Fruit fly (Drosophila melanogaster) whole organism: Measurements from ENCODE around the gene ftz-f1.

Experiments
- CG8478 ChIP-seq: fragments of >200 bp; optimal IDR thresholded peaks from 2 replicates; lab custom pipeline; 2018; ENCODE audit warnings: inconsistent platforms
- Dll ChIP-seq: fragments of >200 bp; optimal IDR thresholded peaks from 2 replicates; lab custom pipeline; 2017
- EcR ChIP-seq, 2 experiments: fragments of >200 bp; optimal IDR thresholded peaks; 2 replicates each; lab custom pipeline; 2017; ENCODE audit warnings: missing biosample characterization in 2 of 2, missing genetic modification characterization in 2 of 2, missing genetic modification reagents in 2 of 2
- pan ChIP-seq: fragments of >200 bp; optimal IDR thresholded peaks from 2 replicates; lab custom pipeline; 2017
- psq ChIP-seq: fragments of >200 bp; optimal IDR thresholded peaks from 2 replicates; lab custom pipeline; 2017
- usp ChIP-seq: fragments of >200 bp; optimal IDR thresholded peaks from 2 replicates; lab custom pipeline; 2017; ENCODE audit warnings: missing biosample characterization, missing genetic modification characterization, mixed read lengths

ftz-f1 gene

dm6 chr3L:18832708-18833107 lies 31.6 kb upstream of the ftz-f1 start:
- no peak for TF ChIP-seq pan
- TF ChIP-seq CG8478 (lab: Kevin White, UChicago) = no peak
- peak in 1 of 2 experiments; percentile 22 for TF ChIP-seq EcR (GFP tag; optimal IDR thresholded peaks at IDR 0.05; lab: Kevin White, UChicago)

DNA sequence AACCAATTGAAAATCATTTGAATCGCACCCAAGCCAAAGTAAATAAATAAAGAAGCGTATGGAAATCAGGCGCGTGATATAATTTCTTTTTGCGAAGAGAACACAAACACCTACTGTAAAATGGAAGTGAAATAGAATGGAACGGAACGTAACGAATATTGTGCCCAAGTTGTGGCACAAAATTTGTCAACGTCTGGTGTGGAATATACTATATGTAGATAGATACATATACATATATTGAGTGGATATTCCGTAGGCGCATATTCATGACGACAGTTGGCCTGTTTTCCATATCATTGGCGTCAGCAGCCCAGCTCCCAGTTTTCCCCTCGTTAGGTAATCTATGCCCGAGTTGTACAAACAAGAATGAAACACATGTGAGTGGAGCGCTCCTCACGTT lies 31.1 kb upstream of the ftz-f1 start:
- TF ChIP-seq EcR (GFP tag; optimal IDR thresholded peaks at IDR 0.05; lab: Kevin White, UChicago) = no peak
- TF ChIP-seq Dll = no peak
- no peak for TF ChIP-seq psq
- no peak for TF ChIP-seq pan
- no peak for TF ChIP-seq CG8478 (lab: Kevin White, UChicago)
- TF ChIP-seq usp (GFP tag; lab: Kevin White, UChicago) = no peak

- TF ChIP-seq pan (no peak), EcR (GFP tag; optimal IDR thresholded peaks at IDR 0.05; lab: Kevin White, UChicago) (no peak), CG8478 (lab: Kevin White, UChicago) (no peak), usp (GFP tag; lab: Kevin White, UChicago) (no peak), psq (no peak), Dll (no peak)
Observed at dm6 chr3L:18828318-18828717, 27.2 kb upstream of the ftz-f1 start.

- TF ChIP-seq EcR (GFP tag; optimal IDR thresholded peaks at IDR 0.05; lab: Kevin White, UChicago) (no peak), Dll (no peak), usp (GFP tag; lab: Kevin White, UChicago) (no peak), pan (no peak), CG8478 (lab: Kevin White, UChicago) (no peak), psq (no peak)
Observed at dm6 chr3L:18825993-18826392, 24.9 kb upstream of the ftz-f1 start.

- TF ChIP-seq usp (GFP tag; lab: Kevin White, UChicago) (no peak), pan (no peak), EcR (GFP tag; optimal IDR thresholded peaks at IDR 0.05; lab: Kevin White, UChicago) (no peak), psq (no peak), CG8478 (lab: Kevin White, UChicago) (no peak), Dll (no peak)
Observed at dm6 chr3L:18824851-18825250, 23.7 kb upstream of the ftz-f1 start.

DNA sequence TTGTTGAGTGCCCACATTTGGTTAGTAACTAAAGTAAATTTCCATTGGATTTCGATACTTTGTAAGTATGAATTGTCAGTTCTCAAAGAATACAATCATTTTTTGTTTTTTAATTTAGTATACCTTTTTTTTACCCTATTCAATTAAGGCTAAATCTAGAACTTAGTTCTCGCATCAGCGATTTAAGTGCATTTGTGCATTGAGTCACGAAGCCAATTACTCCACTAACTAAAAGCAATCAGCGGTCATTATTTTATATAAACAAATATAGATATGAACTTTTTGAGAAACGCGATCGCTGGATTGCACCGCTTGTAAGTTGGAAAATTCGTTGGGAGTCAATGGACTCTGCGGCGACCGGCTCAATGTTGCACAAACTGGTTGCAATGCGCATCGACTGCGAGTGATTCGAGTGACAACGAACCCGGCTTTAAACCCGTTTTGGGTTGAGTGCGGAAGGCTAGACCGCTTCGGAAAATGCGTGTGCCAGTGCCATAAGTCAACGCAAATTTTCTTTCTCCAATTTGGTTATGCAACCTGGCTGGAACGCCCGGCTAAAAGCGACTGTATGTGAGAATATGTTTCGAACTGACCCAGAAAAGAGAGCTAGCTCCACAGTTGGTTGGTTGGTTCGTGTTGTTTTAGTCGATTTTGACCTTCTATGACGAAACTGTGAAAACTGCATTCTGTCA lies 22.9 kb upstream of the ftz-f1 start:
- TF ChIP-seq pan = no peak
- no peak for TF ChIP-seq psq
- no peak for TF ChIP-seq CG8478 (lab: Kevin White, UChicago)
- TF ChIP-seq EcR (GFP tag; optimal IDR thresholded peaks at IDR 0.05; lab: Kevin White, UChicago) = peak; percentile 15 to 85
- no peak for TF ChIP-seq Dll
- TF ChIP-seq usp (GFP tag; lab: Kevin White, UChicago) = no peak

DNA sequence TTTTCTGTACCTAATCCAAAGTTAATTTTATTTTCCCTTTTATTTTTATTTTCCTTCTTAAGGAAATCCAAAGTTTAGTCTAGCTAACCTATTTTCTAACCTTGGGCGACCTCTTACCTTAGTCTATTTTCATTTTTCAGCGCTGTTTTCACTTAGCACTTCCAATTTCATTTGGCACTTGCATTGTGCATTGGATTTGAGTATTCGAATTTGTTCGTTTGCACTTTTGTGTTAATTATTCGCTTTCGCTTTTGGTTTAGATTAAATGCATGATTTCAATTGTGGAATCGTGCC lies 22.1 kb upstream of the ftz-f1 start:
- TF ChIP-seq Dll (no peak), CG8478 (lab: Kevin White, UChicago) (no peak), usp (GFP tag; lab: Kevin White, UChicago) (no peak), psq (no peak), pan (no peak), EcR (GFP tag; optimal IDR thresholded peaks at IDR 0.05; lab: Kevin White, UChicago) (no peak)

DNA sequence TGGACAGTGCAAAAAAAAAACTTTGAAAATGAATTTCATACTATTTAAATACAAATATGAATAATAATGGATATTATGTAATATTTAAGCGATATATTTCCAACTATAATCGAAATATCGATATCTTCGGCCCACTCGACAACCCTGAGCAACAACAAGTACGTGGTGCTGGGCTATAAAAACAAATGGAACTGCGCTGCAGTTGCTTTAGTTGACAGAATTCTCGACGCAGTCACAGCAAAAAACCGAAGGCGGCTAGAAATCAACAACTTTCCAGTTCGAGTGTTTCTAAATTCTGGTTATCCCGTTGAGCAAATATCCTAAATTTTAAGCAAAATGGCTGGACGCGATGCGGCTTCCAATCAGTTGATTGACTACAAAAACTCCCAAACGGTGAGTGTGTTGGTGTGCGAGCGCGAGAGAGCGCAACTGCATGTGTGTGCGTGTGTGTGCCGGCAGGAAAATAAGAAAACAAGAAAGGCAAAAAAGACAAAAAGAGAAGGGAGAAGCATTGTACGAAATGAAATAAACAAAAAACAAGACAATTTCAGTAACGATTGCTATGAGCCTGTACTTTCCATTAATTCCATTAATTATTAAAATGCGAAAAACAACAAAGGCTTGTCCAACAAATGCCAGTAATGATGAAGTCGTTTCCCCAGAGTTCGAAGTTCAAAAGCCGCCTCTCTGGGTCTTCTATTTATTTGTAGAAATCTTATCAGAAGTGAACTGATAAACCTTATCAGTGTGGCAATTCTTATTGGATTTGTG lies 21.5 kb upstream of the ftz-f1 start, which contains the start of gene Cat:
Cat (plus strand) TSS at position 155 of the 771 bp plus-strand sequence.
- no peak for TF ChIP-seq pan
- no peak for TF ChIP-seq CG8478 (lab: Kevin White, UChicago)
- TF ChIP-seq psq = no peak
- no peak for TF ChIP-seq usp (GFP tag; lab: Kevin White, UChicago)
- TF ChIP-seq Dll = no peak
- no peak for TF ChIP-seq EcR (GFP tag; optimal IDR thresholded peaks at IDR 0.05; lab: Kevin White, UChicago)

dm6 chr3L:18822049-18822448 lies 20.9 kb upstream of the ftz-f1 start:
- TF ChIP-seq usp (GFP tag; lab: Kevin White, UChicago) (no peak), CG8478 (lab: Kevin White, UChicago) (no peak), Dll (no peak), psq (no peak), EcR (GFP tag; optimal IDR thresholded peaks at IDR 0.05; lab: Kevin White, UChicago) (no peak), pan (no peak)

- TF ChIP-seq pan (no peak), Dll (no peak), psq (no peak), usp (GFP tag; lab: Kevin White, UChicago) (no peak), CG8478 (lab: Kevin White, UChicago) (no peak), EcR (GFP tag; optimal IDR thresholded peaks at IDR 0.05; lab: Kevin White, UChicago) (no peak)
Observed at dm6 chr3L:18820638-18821382, 19.7 kb upstream of the ftz-f1 start, which contains the start of the genes CG14073 and HipHop. Gene CG14073 (minus strand): TSS chr3L:18820675. Gene HipHop (plus strand): TSS chr3L:18821171.

DNA sequence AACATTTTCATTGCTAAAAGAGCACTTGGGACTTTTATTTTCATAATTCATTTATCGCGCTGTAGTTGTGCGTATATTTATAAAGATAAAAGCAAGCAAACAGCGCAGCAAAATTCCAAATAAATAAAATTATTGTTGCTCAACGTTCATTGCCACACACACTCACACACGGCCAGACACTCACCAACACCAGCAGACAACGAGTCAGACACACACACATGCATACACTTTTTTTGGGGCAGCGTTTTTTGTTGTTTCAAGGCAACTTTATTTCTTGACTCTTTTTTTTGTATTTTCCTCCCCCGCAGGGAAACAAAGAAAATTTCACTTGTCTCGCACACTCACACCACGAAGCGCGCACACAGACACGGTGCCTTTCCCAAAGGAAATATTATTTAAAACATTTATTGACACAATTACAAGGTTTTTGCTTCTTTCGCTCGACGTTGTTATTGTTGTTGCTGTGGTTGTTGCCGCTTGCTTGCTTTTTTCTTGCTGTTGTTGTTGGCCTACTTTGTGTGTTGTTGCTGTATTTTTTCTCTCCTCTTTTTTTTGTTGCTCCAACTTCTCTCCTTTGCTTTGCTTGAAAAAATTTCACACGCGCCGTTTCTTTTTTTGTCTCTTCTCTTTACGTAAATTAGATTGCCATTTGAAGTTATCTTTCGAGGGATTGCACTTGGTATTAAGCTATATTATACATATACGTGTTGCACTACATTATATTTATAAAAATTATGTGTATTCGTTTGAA lies 19.0 kb upstream of the ftz-f1 start:
- TF ChIP-seq pan (no peak), EcR (GFP tag; optimal IDR thresholded peaks at IDR 0.05; lab: Kevin White, UChicago) (peak in 1 of 2 experiments; percentile 6), CG8478 (lab: Kevin White, UChicago) (no peak), psq (no peak), usp (GFP tag; lab: Kevin White, UChicago) (no peak), Dll (no peak)
